Worm (Caenorhabditis elegans): Measurements from ENCODE around the gene T07C4.12.

Gene T07C4.12

DNA sequence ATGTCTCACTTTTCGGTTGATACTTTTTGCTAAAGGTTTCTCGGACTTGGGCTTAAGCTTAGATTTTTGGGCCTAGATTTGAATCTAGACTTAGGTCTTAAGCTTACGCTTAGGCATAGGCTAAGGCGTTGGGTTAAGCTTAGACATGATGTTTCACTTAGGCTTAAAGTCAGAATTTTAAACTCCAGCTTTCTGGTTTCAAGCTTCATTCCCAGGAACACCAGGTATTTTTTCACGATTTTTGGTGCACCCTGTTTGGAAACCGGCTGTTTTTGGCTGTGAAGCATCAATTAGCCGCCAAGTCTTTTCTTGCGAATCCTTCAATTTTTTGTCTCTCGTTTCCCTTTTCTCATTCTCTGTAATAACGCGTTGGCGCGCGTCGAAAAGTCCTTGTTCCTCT, 41.4 kb upstream of the T07C4.12 start:
- TF ChIP-seq ceh-39 (tag; optimal IDR thresholded peaks at IDR 0.05) (no peak), sem-2 (GFP tag; optimal IDR thresholded peaks at IDR 0.05) (no peak), unc-39 (tag; optimal IDR thresholded peaks at IDR 0.05) (no peak), lin-32 (GFP tag; optimal IDR thresholded peaks at IDR 0.05) (no peak), cnd-1 (tag; optimal IDR thresholded peaks at IDR 0.05) (no peak), nhr-76 (tag; optimal IDR thresholded peaks at IDR 0.05) (no peak), nhr-12 (tag; optimal IDR thresholded peaks at IDR 0.05) (no peak)

ce11 chrIII:10367355-10367909, 35.0 kb upstream of the T07C4.12 start:
- TF ChIP-seq unc-62 (GFP tag; optimal IDR thresholded peaks at IDR 0.05), result no peak
- no peak for TF ChIP-seq ham-2 (GFP tag; optimal IDR thresholded peaks at IDR 0.05)
- peak; percentile 31 for TF ChIP-seq ces-1 (GFP tag; optimal IDR thresholded peaks at IDR 0.05)
- TF ChIP-seq unc-39 (tag; optimal IDR thresholded peaks at IDR 0.05), result no peak

ce11 chrIII:10364656-10365055, 32.2 kb upstream of the T07C4.12 start, which contains the start of gene tbc-8:
Gene tbc-8 (plus strand): TSS chrIII:10364956.
- TF ChIP-seq ceh-83 (GFP tag; optimal IDR thresholded peaks at IDR 0.05) (no peak), ztf-11 (tag; optimal IDR thresholded peaks at IDR 0.05) (no peak), bed-3 (GFP tag; optimal IDR thresholded peaks at IDR 0.05) (no peak), flh-1 (GFP tag; optimal IDR thresholded peaks at IDR 0.05) (no peak), unc-62 (GFP tag; optimal IDR thresholded peaks at IDR 0.05) (no peak), nhr-12 (tag; optimal IDR thresholded peaks at IDR 0.05) (no peak), elt-3 (tag; optimal IDR thresholded peaks at IDR 0.05) (no peak), cnd-1 (tag; optimal IDR thresholded peaks at IDR 0.05) (no peak), ces-1 (GFP tag; optimal IDR thresholded peaks at IDR 0.05) (no peak), sptf-1 (tag; optimal IDR thresholded peaks at IDR 0.05) (no peak), drap-1 (GFP tag; optimal IDR thresholded peaks at IDR 0.05) (no peak), blmp-1 (tag; optimal IDR thresholded peaks at IDR 0.05) (no peak), hlh-1 (tag; optimal IDR thresholded peaks at IDR 0.05) (no peak), lin-13 (tag; optimal IDR thresholded peaks at IDR 0.05) (no peak), nhr-237 (tag; optimal IDR thresholded peaks at IDR 0.05) (no peak), tbx-8 (GFP tag; optimal IDR thresholded peaks at IDR 0.05) (no peak), M03D4.4 (tag; optimal IDR thresholded peaks at IDR 0.05) (no peak), mab-5 (tag; optimal IDR thresholded peaks at IDR 0.05) (no peak), sem-2 (GFP tag; optimal IDR thresholded peaks at IDR 0.05) (no peak), ham-2 (GFP tag; optimal IDR thresholded peaks at IDR 0.05) (no peak)

DNA sequence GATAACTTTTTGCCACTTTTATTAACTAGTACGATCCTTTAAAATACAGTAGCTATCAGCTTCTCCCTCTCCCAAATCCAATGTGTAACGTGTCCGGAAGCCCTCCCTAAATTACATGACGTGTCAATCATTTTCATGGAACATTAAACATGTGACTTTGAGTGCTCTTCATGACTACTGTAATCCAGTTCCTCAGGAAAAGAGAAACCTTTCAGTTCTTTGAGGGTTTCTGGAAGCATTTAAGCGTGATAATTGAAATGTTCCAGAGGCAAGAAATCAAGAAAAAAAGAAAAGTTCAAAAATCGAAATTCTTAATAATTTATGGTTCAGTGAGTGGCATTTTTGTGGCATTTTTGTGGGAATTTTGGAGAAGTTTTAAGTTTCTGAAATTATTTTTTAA, 30.5 kb upstream of the T07C4.12 start:
- no peak for TF ChIP-seq mep-1 (tag; optimal IDR thresholded peaks at IDR 0.05)
- TF ChIP-seq ceh-39 (tag; optimal IDR thresholded peaks at IDR 0.05), result no peak
- no peak for TF ChIP-seq pha-4 (tag; optimal IDR thresholded peaks at IDR 0.05)
- TF ChIP-seq sptf-1 (tag; optimal IDR thresholded peaks at IDR 0.05), result no peak
- no peak for TF ChIP-seq ceh-83 (GFP tag; optimal IDR thresholded peaks at IDR 0.05)
- no peak for TF ChIP-seq nhr-237 (tag; optimal IDR thresholded peaks at IDR 0.05)
- TF ChIP-seq cnd-1 (tag; optimal IDR thresholded peaks at IDR 0.05), result no peak
- TF ChIP-seq snpc-4 (tag; optimal IDR thresholded peaks at IDR 0.05), result no peak
- no peak for TF ChIP-seq ztf-11 (tag; optimal IDR thresholded peaks at IDR 0.05)
- no peak for TF ChIP-seq ham-2 (GFP tag; optimal IDR thresholded peaks at IDR 0.05)
- TF ChIP-seq unc-62 (GFP tag; optimal IDR thresholded peaks at IDR 0.05), result no peak
- no peak for TF ChIP-seq drap-1 (GFP tag; optimal IDR thresholded peaks at IDR 0.05)
- TF ChIP-seq tbx-8 (GFP tag; optimal IDR thresholded peaks at IDR 0.05), result no peak
- TF ChIP-seq mls-2 (tag; optimal IDR thresholded peaks at IDR 0.05), result no peak

ce11 chrIII:10361456-10361855, 29.0 kb upstream of the T07C4.12 start:
- TF ChIP-seq zip-8 (tag; optimal IDR thresholded peaks at IDR 0.05), result peak; percentile 93
- TF ChIP-seq unc-120 (tag; optimal IDR thresholded peaks at IDR 0.05; ENCODE audit: poor library complexity, severe bottlenecking), result no peak
- no peak for TF ChIP-seq mep-1 (tag; optimal IDR thresholded peaks at IDR 0.05)
- no peak for TF ChIP-seq mls-2 (tag; optimal IDR thresholded peaks at IDR 0.05)
- no peak for TF ChIP-seq elt-3 (tag; optimal IDR thresholded peaks at IDR 0.05)

DNA sequence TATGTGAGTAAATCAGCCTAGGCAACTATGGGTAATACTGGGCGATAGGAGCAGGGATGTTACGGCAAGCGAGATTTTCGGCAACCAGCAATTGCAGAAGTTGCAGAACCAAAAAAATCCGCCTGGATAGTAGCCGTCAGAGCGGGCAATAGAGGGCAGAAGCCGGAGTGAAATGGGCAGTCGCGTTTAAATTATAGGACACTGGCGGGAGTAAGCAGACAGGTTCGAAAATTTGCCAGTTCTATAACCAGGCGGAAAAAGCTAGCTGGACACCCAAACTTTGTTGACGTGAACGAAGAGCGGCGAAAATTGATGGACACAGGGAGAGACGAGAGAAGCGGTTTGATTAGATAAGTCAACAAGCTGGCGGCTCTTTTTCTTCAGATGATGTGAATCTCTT, 27.5 kb upstream of the T07C4.12 start:
- peak; percentile 24 for TF ChIP-seq ces-1 (GFP tag; optimal IDR thresholded peaks at IDR 0.05)
- no peak for TF ChIP-seq lin-13 (tag; optimal IDR thresholded peaks at IDR 0.05)
- TF ChIP-seq sem-2 (GFP tag; optimal IDR thresholded peaks at IDR 0.05), result no peak
- no peak for TF ChIP-seq nhr-76 (tag; optimal IDR thresholded peaks at IDR 0.05)
